Worm (Caenorhabditis elegans) whole organism, L4/young adult: Measurements from ENCODE around the gene C08F1.11.

Source experiments
- dao-5 ChIP-seq: sonication (generic microtip); optimal IDR thresholded peaks from 2 replicates; lab custom pipeline; 2016; ENCODE audit warnings: missing genotype, missing genetic modification characterization, moderate library complexity, missing compliant biosample characterization
- him-1 ChIP-seq: sonication (generic microtip); optimal IDR thresholded peaks from 2 replicates; lab custom pipeline; 2016; ENCODE audit warnings: missing genotype, missing genetic modification reagents, missing genetic modification characterization, missing compliant biosample characterization

DNA sequence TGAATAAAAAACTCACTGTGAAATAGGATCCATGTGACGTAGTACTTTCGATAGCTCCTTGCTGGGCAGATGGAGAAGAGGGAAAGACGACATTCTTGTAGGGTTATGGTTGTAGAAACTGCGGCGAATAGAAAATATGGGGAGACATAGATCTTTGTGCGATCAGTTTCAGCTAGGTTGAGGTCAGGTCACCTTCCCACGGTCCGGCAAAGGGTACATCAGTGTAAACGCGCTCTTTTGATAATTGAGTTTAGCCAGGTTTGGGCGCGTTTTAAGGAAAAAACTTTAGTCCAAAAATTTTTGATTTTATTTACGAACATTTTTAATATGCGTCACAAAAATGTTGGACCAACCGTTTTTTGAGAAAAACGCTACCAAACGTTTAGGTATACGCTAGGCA lies 28.6 kb downstream of the C08F1.11 start, which contains the start of gene F36H5.17:
- no peak for TF ChIP-seq dao-5 (tag; lab: Kevin White, UChicago)
- TF ChIP-seq him-1 (tag; lab: Kevin White, UChicago) = no peak
